Fruit fly (Drosophila melanogaster): ENCODE results near the gene CG15387.

The CG15387 gene

dm6 chr2L:2194305-2194828 lies 31.7 kb downstream of the CG15387 start (continued):
- no peak for TF ChIP-seq CG4707 (GFP tag; optimal IDR thresholded peaks at IDR 0.05)
- TF ChIP-seq usp (GFP tag; optimal IDR thresholded peaks at IDR 0.05) = no peak
- TF ChIP-seq CG1024 (GFP tag; IDR thresholded peaks at IDR 0.05) = no peak
- TF ChIP-seq CG6813 (GFP tag; optimal IDR thresholded peaks at IDR 0.05) = no peak
- no peak for TF ChIP-seq CG14965 (GFP tag; optimal IDR thresholded peaks at IDR 0.05; ENCODE audit: borderline replicate concordance)
- no peak for TF ChIP-seq CG8944 (GFP tag; optimal IDR thresholded peaks at IDR 0.05)
- peak; percentile 14 for TF ChIP-seq sug (tag; optimal IDR thresholded peaks at IDR 0.05)
- TF ChIP-seq NC2α (GFP tag; optimal IDR thresholded peaks at IDR 0.05) = no peak
- no peak for TF ChIP-seq fd102C (GFP tag; optimal IDR thresholded peaks at IDR 0.05)
- no peak for TF ChIP-seq CG8290 (GFP tag; optimal IDR thresholded peaks at IDR 0.05)
- no peak for TF ChIP-seq CG8290 (tag; optimal IDR thresholded peaks at IDR 0.05)
- TF ChIP-seq Gug (GFP tag; IDR thresholded peaks at IDR 0.05) = no peak
- TF ChIP-seq salm (tag; optimal IDR thresholded peaks at IDR 0.05) = no peak
- peak; percentile 77 for TF ChIP-seq Med (GFP tag)
- TF ChIP-seq CG32532 (GFP tag; IDR thresholded peaks at IDR 0.05) = no peak
- TF ChIP-seq CG12769 (tag; optimal IDR thresholded peaks at IDR 0.05) = peak; percentile 22
- TF ChIP-seq ftz-f1 (GFP tag; optimal IDR thresholded peaks at IDR 0.05) = peak; percentile 10
- no peak for TF ChIP-seq caup (GFP tag; optimal IDR thresholded peaks at IDR 0.05; ENCODE audit: severe bottlenecking)
- TF ChIP-seq CG2889 (GFP tag; IDR thresholded peaks at IDR 0.05) = no peak
- no peak for TF ChIP-seq CG7963 (GFP tag; IDR thresholded peaks at IDR 0.05; ENCODE audit: partially characterized antibody)
- TF ChIP-seq CG43689 (GFP tag; IDR thresholded peaks at IDR 0.05) = no peak
- peak; percentile 19 for TF ChIP-seq exex (tag; optimal IDR thresholded peaks at IDR 0.05)
- TF ChIP-seq wor (GFP tag; IDR thresholded peaks at IDR 0.05) = no peak
- TF ChIP-seq Spps (tag; optimal IDR thresholded peaks at IDR 0.05) = no peak
- no peak for TF ChIP-seq CG14014 (GFP tag; IDR thresholded peaks at IDR 0.05)

DNA sequence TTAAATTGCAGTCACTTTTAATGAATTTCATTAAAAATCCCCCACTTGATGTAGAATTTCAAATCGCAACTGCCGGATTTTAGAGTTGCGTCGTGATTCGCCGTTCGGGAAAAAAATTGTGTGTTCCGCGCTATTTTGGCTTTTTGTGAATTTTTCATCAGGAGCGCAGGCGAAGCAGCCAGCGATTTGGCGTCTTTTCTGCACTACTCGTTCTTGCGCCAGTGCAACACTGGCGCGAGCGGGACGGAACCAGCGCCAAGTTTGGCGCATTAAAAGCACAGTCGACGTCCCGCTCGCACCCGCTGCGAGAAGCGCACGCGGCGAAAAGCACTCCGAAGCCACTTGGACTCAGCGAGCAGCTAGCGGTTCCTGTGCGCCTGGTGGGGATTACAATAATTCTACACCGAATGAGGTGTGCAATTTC lies 32.7 kb downstream of the CG15387 start:
- TF ChIP-seq Taf1 (GFP tag; IDR thresholded peaks at IDR 0.05) = no peak
- TF ChIP-seq CG10431 (GFP tag; optimal IDR thresholded peaks at IDR 0.05) = peak; percentile 42
- peak; percentile 31 for TF ChIP-seq trem (tag; optimal IDR thresholded peaks at IDR 0.05)
- TF ChIP-seq ATbp (GFP tag; optimal IDR thresholded peaks at IDR 0.05) = no peak
- peak; percentile 90 for TF ChIP-seq CG8478 (optimal IDR thresholded peaks at IDR 0.05)
- no peak for TF ChIP-seq slbo (GFP tag; IDR thresholded peaks at IDR 0.05)
- TF ChIP-seq CG18262 (tag; optimal IDR thresholded peaks at IDR 0.05) = peak; percentile 26
- TF ChIP-seq Hmr (GFP tag; optimal IDR thresholded peaks at IDR 0.05) = peak; percentile 97
- TF ChIP-seq exex (tag; optimal IDR thresholded peaks at IDR 0.05) = peak; percentile 9
- peak; percentile 59 for TF ChIP-seq CG13296 (GFP tag; optimal IDR thresholded peaks at IDR 0.05)
- TF ChIP-seq NK7.1 (GFP tag; optimal IDR thresholded peaks at IDR 0.05) = peak; percentile 34
- peak; percentile 29 for TF ChIP-seq CG11398 (GFP tag; optimal IDR thresholded peaks at IDR 0.05)
- TF ChIP-seq sd (tag; optimal IDR thresholded peaks at IDR 0.05) = peak; percentile 92
- TF ChIP-seq lov (optimal IDR thresholded peaks at IDR 0.05) = no peak
- no peak for TF ChIP-seq lov (GFP tag; IDR thresholded peaks at IDR 0.05)
- no peak for TF ChIP-seq bab2 (GFP tag; optimal IDR thresholded peaks at IDR 0.05)
- TF ChIP-seq unpg (GFP tag; optimal IDR thresholded peaks at IDR 0.05) = peak; percentile 25
- TF ChIP-seq grau (tag; optimal IDR thresholded peaks at IDR 0.05) = peak; percentile 47
- peak; percentile 96 for TF ChIP-seq CG33213 (GFP tag; optimal IDR thresholded peaks at IDR 0.05)
- peak; percentile 33 for TF ChIP-seq nerfin-1 (tag; optimal IDR thresholded peaks at IDR 0.05)
- TF ChIP-seq Abd-B (GFP tag; optimal IDR thresholded peaks at IDR 0.05) = peak; percentile 47
- TF ChIP-seq eve (GFP tag; optimal IDR thresholded peaks at IDR 0.05) = no peak
- no peak for TF ChIP-seq Lim3 (GFP tag; IDR thresholded peaks at IDR 0.05)
- no peak for TF ChIP-seq TFAM (GFP tag; optimal IDR thresholded peaks at IDR 0.05)
- TF ChIP-seq zfh1 (GFP tag; IDR thresholded peaks at IDR 0.05) = no peak
- peak; percentile 24 for TF ChIP-seq CG12391 (tag; optimal IDR thresholded peaks at IDR 0.05)
- TF ChIP-seq Med (GFP tag) = peak; percentile 88
- peak; percentile 79 for TF ChIP-seq Dp (GFP tag; optimal IDR thresholded peaks at IDR 0.05)
- TF ChIP-seq CG12659 (GFP tag; optimal IDR thresholded peaks at IDR 0.05) = peak; percentile 86

Measured in whole organism, embryonic.